Worm (Caenorhabditis elegans) whole organism, L2 larva: ENCODE results near the gene C33E10.10.

Experiments
- F13H6.1 ChIP-seq: sonication (generic microtip); optimal IDR thresholded peaks from 2 replicates; lab custom pipeline; 2016; ENCODE audit warnings: missing genetic modification characterization, missing compliant biosample characterization
- dmd-4 ChIP-seq: sonication (generic microtip); optimal IDR thresholded peaks from 2 replicates; lab custom pipeline; 2017; ENCODE audit warnings: missing biosample characterization, missing genetic modification characterization
- elt-1 ChIP-seq: fragments of 150-350 bp; optimal IDR thresholded peaks from 2 replicates; lab custom pipeline; 2014; ENCODE audit warnings: missing biosample characterization, missing genetic modification characterization
- lin-13 ChIP-seq: fragments of 150-350 bp; optimal IDR thresholded peaks from 2 replicates; lab custom pipeline; 2014; ENCODE audit warnings: missing biosample characterization, missing genetic modification reagents, missing genetic modification characterization
- nhr-11 ChIP-seq: fragments of 150-350 bp; optimal IDR thresholded peaks from 2 replicates; lab custom pipeline; 2014; ENCODE audit warnings: missing biosample characterization, missing genetic modification characterization
- nhr-237 ChIP-seq: fragments of 150-350 bp; optimal IDR thresholded peaks from 2 replicates; lab custom pipeline; 2014; ENCODE audit warnings: missing biosample characterization, missing genetic modification characterization
- skn-1 ChIP-seq: sonication (generic microtip); optimal IDR thresholded peaks from 2 replicates; lab custom pipeline; 2017; ENCODE audit warnings: missing biosample characterization, missing genetic modification characterization

ce11 chrX:17288378-17288777, 13.4 kb downstream of the C33E10.10 start:
- no peak for TF ChIP-seq lin-13 (GFP tag; lab: Kevin White, UChicago)
- TF ChIP-seq elt-1 (tag; lab: Kevin White, UChicago): no peak
- TF ChIP-seq nhr-237 (tag; lab: Kevin White, UChicago): no peak
- no peak for TF ChIP-seq skn-1
- no peak for TF ChIP-seq nhr-11 (tag; lab: Kevin White, UChicago)
- no peak for TF ChIP-seq dmd-4 (tag; lab: Kevin White, UChicago)
- no peak for TF ChIP-seq F13H6.1
